Worm (Caenorhabditis elegans) whole organism, L3 larva: ENCODE measurements around the gene srh-231.

Experiments
- ceh-82 ChIP-seq: fragments of 150-350 bp; optimal IDR thresholded peaks from 2 replicates; lab custom pipeline; 2014; ENCODE audit warnings: missing biosample characterization, missing genetic modification characterization
- egl-27 ChIP-seq: sonication (generic microtip); optimal IDR thresholded peaks from 4 replicates; lab custom pipeline; 2017; ENCODE audit warnings: missing biosample characterization, missing genetic modification reagents, missing genetic modification characterization
- elt-3 ChIP-seq, 3 experiments: fragments of 150-350 bp in 1 of 3; sonication (generic microtip) in 2 of 3; optimal IDR thresholded peaks; 2 replicates in 2 of 3; 4 replicates in 1 of 3; lab custom pipeline; 2014 to 2017; ENCODE audit warnings: missing biosample characterization in 3 of 3, missing genetic modification characterization in 3 of 3
- fkh-10 ChIP-seq: sonication (generic microtip); optimal IDR thresholded peaks from 2 replicates; lab custom pipeline; 2017; ENCODE audit warnings: missing biosample characterization, missing genetic modification reagents, missing genetic modification characterization
- hmg-11 ChIP-seq: sonication (generic microtip); optimal IDR thresholded peaks from 2 replicates; lab custom pipeline; 2016; ENCODE audit warnings: missing genetic modification characterization, missing compliant biosample characterization
- nhr-11 ChIP-seq: fragments of 150-350 bp; optimal IDR thresholded peaks from 2 replicates; lab custom pipeline; 2014; ENCODE audit warnings: missing biosample characterization, missing genetic modification characterization
- nhr-237 ChIP-seq: fragments of 150-350 bp; optimal IDR thresholded peaks from 2 replicates; lab custom pipeline; 2014; ENCODE audit warnings: missing biosample characterization, missing genetic modification characterization
- nhr-28 ChIP-seq: fragments of 150-350 bp; optimal IDR thresholded peaks from 2 replicates; lab custom pipeline; 2014; ENCODE audit warnings: missing biosample characterization, missing genetic modification characterization
- snpc-4 ChIP-seq: fragments of 150-350 bp; optimal IDR thresholded peaks from 2 replicates; lab custom pipeline; 2014; ENCODE audit warnings: missing biosample characterization, missing genetic modification characterization
- ztf-11 ChIP-seq: fragments of 150-350 bp; optimal IDR thresholded peaks from 2 replicates; lab custom pipeline; 2014; ENCODE audit warnings: missing biosample characterization, missing genetic modification characterization
- ztf-4 ChIP-seq: fragments of 150-350 bp; optimal IDR thresholded peaks from 2 replicates; lab custom pipeline; 2014; ENCODE audit warnings: missing biosample characterization, missing genetic modification characterization

DNA sequence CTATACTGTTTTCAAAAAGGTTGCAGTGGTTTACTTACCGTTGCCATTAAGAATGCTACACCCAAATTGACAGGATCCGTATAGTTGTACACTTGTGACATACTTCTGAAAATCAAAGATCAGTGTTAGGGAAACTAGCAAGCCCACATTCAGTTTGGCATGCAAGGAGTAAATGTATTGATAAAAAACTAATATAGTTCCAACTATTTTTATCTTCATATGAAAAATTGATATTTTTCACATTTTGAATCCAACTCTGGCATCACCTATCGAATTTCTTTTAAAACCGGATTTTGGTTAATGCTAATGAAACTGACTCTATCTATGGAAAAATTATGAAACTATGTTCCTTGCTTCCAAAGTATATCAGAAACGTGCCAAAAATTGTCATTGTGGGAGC is 26.8 kb downstream of the srh-231 start, which contains the start of gene srx-92:
- TF ChIP-seq nhr-11 (tag; lab: Kevin White, UChicago) (no peak), ceh-82 (tag; lab: Kevin White, UChicago) (no peak), nhr-237 (tag; lab: Kevin White, UChicago) (no peak), hmg-11 (tag; lab: Kevin White, UChicago) (no peak), nhr-28 (tag; lab: Kevin White, UChicago) (no peak), egl-27 (tag; lab: Kevin White, UChicago) (no peak), fkh-10 (GFP tag; lab: Kevin White, UChicago) (no peak), ztf-4 (tag; lab: Kevin White, UChicago) (no peak), snpc-4 (tag; lab: Kevin White, UChicago) (no peak), elt-3 (tag; optimal IDR thresholded peaks at IDR 0.05; lab: Kevin White, UChicago) (no peak), ztf-11 (no peak)
